Fruit fly (Drosophila melanogaster): ENCODE results near the gene rept.

The rept gene

dm6 chr3L:19260278-19260803 lies 5.2 kb downstream of the rept start, which contains the start of gene nes (continued):
- no peak for TF ChIP-seq odd (GFP tag; optimal IDR thresholded peaks at IDR 0.05)
- no peak; the same call in 2 of the 3 replicates for TF ChIP-seq H15 (GFP tag; IDR thresholded peaks at IDR 0.05)
- TF ChIP-seq CG5180 (GFP tag; optimal IDR thresholded peaks at IDR 0.05) = no peak
- peak; percentile 54 for TF ChIP-seq MBD-R2 (GFP tag; IDR thresholded peaks at IDR 0.05)
- 0 out of 3 replicates have a peak, but pooled peaks have one; percentile 31 for TF ChIP-seq Opbp (GFP tag; IDR thresholded peaks at IDR 0.05; ENCODE audit: partially characterized antibody)
- TF ChIP-seq pho (GFP tag; optimal IDR thresholded peaks at IDR 0.05) = no peak
- no peak for TF ChIP-seq CG1647 (GFP tag; optimal IDR thresholded peaks at IDR 0.05)
- TF ChIP-seq CG7786 (GFP tag; optimal IDR thresholded peaks at IDR 0.05) = no peak
- TF ChIP-seq CG17829 (tag; optimal IDR thresholded peaks at IDR 0.05) = no peak
- no peak for TF ChIP-seq dati (GFP tag; IDR thresholded peaks at IDR 0.05)
- TF ChIP-seq Hr3 (GFP tag; optimal IDR thresholded peaks at IDR 0.05) = no peak
- TF ChIP-seq CG2116 (GFP tag; optimal IDR thresholded peaks at IDR 0.05) = no peak
- no peak for TF ChIP-seq fd3F (GFP tag; optimal IDR thresholded peaks at IDR 0.05)
- no peak for TF ChIP-seq CG30431 (GFP tag; optimal IDR thresholded peaks at IDR 0.05)
- no peak for TF ChIP-seq B-H1 (GFP tag; IDR thresholded peaks at IDR 0.05)
- TF ChIP-seq CG31365 (tag; optimal IDR thresholded peaks at IDR 0.05) = no peak
- TF ChIP-seq CG1792 (GFP tag; optimal IDR thresholded peaks at IDR 0.05) = no peak
- TF ChIP-seq btn (GFP tag; optimal IDR thresholded peaks at IDR 0.05) = no peak
- no peak for TF ChIP-seq eyg (GFP tag; optimal IDR thresholded peaks at IDR 0.05)
- TF ChIP-seq HLH4C (GFP tag; IDR thresholded peaks at IDR 0.05; ENCODE audit: partially characterized antibody) = peak; percentile 27; the same call in 1 of the 3 replicates
- TF ChIP-seq CG11695 (GFP tag; IDR thresholded peaks at IDR 0.05) = no peak
- no peak for TF ChIP-seq Dref (GFP tag; IDR thresholded peaks at IDR 0.05)
- no peak for TF ChIP-seq pnt (GFP tag; optimal IDR thresholded peaks at IDR 0.05)
- no peak for TF ChIP-seq chn (GFP tag; optimal IDR thresholded peaks at IDR 0.05)
- TF ChIP-seq gem (tag; optimal IDR thresholded peaks at IDR 0.05) = peak; percentile 7
- no peak for TF ChIP-seq CG6689 (GFP tag; IDR thresholded peaks at IDR 0.05)
- TF ChIP-seq CG9932 (GFP tag; IDR thresholded peaks at IDR 0.05) = peak; percentile 73
- TF ChIP-seq croc (GFP tag; conservative IDR thresholded peaks at IDR 0.05) = no peak
- TF ChIP-seq B-H2 (GFP tag; optimal IDR thresholded peaks at IDR 0.05) = no peak
- TF ChIP-seq fd64A (GFP tag; optimal IDR thresholded peaks at IDR 0.05) = no peak
- peak; percentile 58 for TF ChIP-seq CG34376 (GFP tag; optimal IDR thresholded peaks at IDR 0.05)
- no peak for TF ChIP-seq Poxn (GFP tag; IDR thresholded peaks at IDR 0.05)
- no peak for TF ChIP-seq trem (tag; optimal IDR thresholded peaks at IDR 0.05)
- TF ChIP-seq CG8388 (GFP tag; optimal IDR thresholded peaks at IDR 0.05) = no peak
- no peak for TF ChIP-seq h (optimal IDR thresholded peaks at IDR 0.05)
- TF ChIP-seq Lpt (GFP tag; optimal IDR thresholded peaks at IDR 0.05) = no peak
- no peak for TF ChIP-seq CG15011 (GFP tag; optimal IDR thresholded peaks at IDR 0.05)
- no peak for TF ChIP-seq CG4424 (GFP tag; optimal IDR thresholded peaks at IDR 0.05)
- no peak for TF ChIP-seq tx (GFP tag; optimal IDR thresholded peaks at IDR 0.05)
- no peak for TF ChIP-seq CG12155 (GFP tag; optimal IDR thresholded peaks at IDR 0.05)
- TF ChIP-seq Awh (GFP tag; IDR thresholded peaks at IDR 0.05) = no peak
- TF ChIP-seq CG12236 (GFP tag; optimal IDR thresholded peaks at IDR 0.05) = no peak
- TF ChIP-seq maf-S (GFP tag; optimal IDR thresholded peaks at IDR 0.05) = no peak
- TF ChIP-seq CG11456 (GFP tag; IDR thresholded peaks at IDR 0.05) = no peak
- TF ChIP-seq Dek (tag; optimal IDR thresholded peaks at IDR 0.05) = no peak
- no peak for TF ChIP-seq dimm (GFP tag; IDR thresholded peaks at IDR 0.05)
- no peak for TF ChIP-seq Fer3 (tag; optimal IDR thresholded peaks at IDR 0.05)
- no peak for TF ChIP-seq CG14441 (GFP tag; IDR thresholded peaks at IDR 0.05)
- TF ChIP-seq zen (tag; optimal IDR thresholded peaks at IDR 0.05) = no peak
- TF ChIP-seq CG15269 (tag; optimal IDR thresholded peaks at IDR 0.05) = no peak
- TF ChIP-seq CkIIα-i1 (GFP tag; IDR thresholded peaks at IDR 0.05) = no peak
- no peak for TF ChIP-seq Spps (tag; optimal IDR thresholded peaks at IDR 0.05)

Data from whole organism, embryonic.